Worm (Caenorhabditis elegans) whole organism, late embryonic: ENCODE measurements around the gene npr-36.
A peak's percentile ranks its signal among the peaks of the same experiment; 100 is the strongest.
"Not testable (repeated sequence)": the region's sequence is repeated elsewhere in the genome, so short reads cannot be mapped to it uniquely, and the experiment has no call there.

ENCODE experiments used
- C08G9.2 ChIP-seq: sonication (generic microtip); optimal IDR thresholded peaks from 2 replicates; lab custom pipeline; 2016; ENCODE audit warnings: mild to moderate bottlenecking, missing genetic modification characterization, moderate library complexity, missing compliant biosample characterization
- F13H6.1 ChIP-seq: sonication (generic microtip); optimal IDR thresholded peaks from 2 replicates; lab custom pipeline; 2016; ENCODE audit warnings: missing genetic modification characterization, missing compliant biosample characterization
- K02D7.2 ChIP-seq: sonication (generic microtip); optimal IDR thresholded peaks from 2 replicates; lab custom pipeline; 2017; ENCODE audit warnings: mild to moderate bottlenecking, missing genetic modification characterization, missing compliant biosample characterization
- T23F11.4 ChIP-seq: fragments of 200-800 bp; sonication (Bioruptor generic); optimal IDR thresholded peaks from 2 replicates; lab custom pipeline; 2018; ENCODE audit warnings: mild to moderate bottlenecking, missing genetic modification characterization, missing compliant biosample characterization
- Y22D7AL.16 ChIP-seq: sonication (generic microtip); optimal IDR thresholded peaks from 2 replicates; lab custom pipeline; 2016; ENCODE audit warnings: missing genetic modification characterization, missing compliant biosample characterization
- ahr-1 ChIP-seq: sonication (generic microtip); optimal IDR thresholded peaks from 2 replicates; lab custom pipeline; 2016; ENCODE audit warnings: missing genetic modification characterization, missing compliant biosample characterization
- ceh-14 ChIP-seq: sonication (generic microtip); optimal IDR thresholded peaks from 2 replicates; lab custom pipeline; 2016; ENCODE audit warnings: missing genotype, missing genetic modification characterization, missing compliant biosample characterization
- ceh-18 ChIP-seq: sonication (generic microtip); optimal IDR thresholded peaks from 2 replicates; lab custom pipeline; 2016; ENCODE audit warnings: missing genetic modification characterization, missing compliant biosample characterization
- ceh-19 ChIP-seq: fragments of 200-800 bp; sonication (Bioruptor generic); optimal IDR thresholded peaks from 2 replicates; lab custom pipeline; 2018; ENCODE audit warnings: mild to moderate bottlenecking, missing genetic modification characterization, missing compliant biosample characterization
- ceh-2 ChIP-seq: sonication (generic microtip); optimal IDR thresholded peaks from 2 replicates; lab custom pipeline; 2016; ENCODE audit warnings: missing genotype, missing genetic modification characterization, missing compliant biosample characterization
- ceh-22 ChIP-seq: sonication (generic microtip); optimal IDR thresholded peaks from 2 replicates; lab custom pipeline; 2017; ENCODE audit warnings: missing biosample characterization, missing genetic modification characterization
- ceh-31 ChIP-seq: sonication (generic microtip); optimal IDR thresholded peaks from 2 replicates; lab custom pipeline; 2016; ENCODE audit warnings: missing genetic modification characterization, missing compliant biosample characterization
- ceh-34 ChIP-seq: sonication (generic microtip); optimal IDR thresholded peaks from 2 replicates; lab custom pipeline; 2016; ENCODE audit warnings: mild to moderate bottlenecking, missing genetic modification characterization, missing compliant biosample characterization
- ceh-45 ChIP-seq: fragments of 200-800 bp; sonication (Bioruptor generic); IDR thresholded peaks from 2 replicates; pipeline ENCODE4 v1.3.6; 2022; ENCODE audit warnings: missing genetic modification reagents, missing genetic modification characterization, missing compliant biosample characterization
- ceh-48 ChIP-seq: sonication (generic microtip); optimal IDR thresholded peaks from 2 replicates; lab custom pipeline; 2016; ENCODE audit warnings: missing genetic modification characterization, inconsistent platforms, missing compliant biosample characterization
- ceh-9 ChIP-seq: sonication (generic microtip); optimal IDR thresholded peaks from 2 replicates; lab custom pipeline; 2016; ENCODE audit warnings: mild to moderate bottlenecking, missing genetic modification characterization, inconsistent platforms, missing compliant biosample characterization
- che-1 ChIP-seq: sonication (generic microtip); optimal IDR thresholded peaks from 2 replicates; lab custom pipeline; 2016; ENCODE audit warnings: mild to moderate bottlenecking, missing genetic modification characterization, missing compliant biosample characterization
- elt-4 ChIP-seq: sonication (generic microtip); optimal IDR thresholded peaks from 2 replicates; lab custom pipeline; 2016; ENCODE audit warnings: missing genetic modification characterization, missing compliant biosample characterization
- fax-1 ChIP-seq: sonication (generic microtip); optimal IDR thresholded peaks from 2 replicates; lab custom pipeline; 2016; ENCODE audit warnings: missing genotype, missing genetic modification characterization, missing compliant biosample characterization
- fkh-6 ChIP-seq: sonication (generic microtip); optimal IDR thresholded peaks from 2 replicates; lab custom pipeline; 2016; ENCODE audit warnings: missing genetic modification characterization, missing compliant biosample characterization
- gmeb-2 ChIP-seq: sonication (generic microtip); optimal IDR thresholded peaks from 2 replicates; lab custom pipeline; 2016; ENCODE audit warnings: missing genetic modification characterization, inconsistent platforms, missing compliant biosample characterization
- hlh-13 ChIP-seq: fragments of 200-800 bp; sonication (Bioruptor generic); optimal IDR thresholded peaks from 2 replicates; lab custom pipeline; 2018; ENCODE audit warnings: mild to moderate bottlenecking, missing genetic modification characterization, missing compliant biosample characterization
- hlh-6 ChIP-seq: sonication (generic microtip); optimal IDR thresholded peaks from 2 replicates; lab custom pipeline; 2016; ENCODE audit warnings: missing genotype, missing genetic modification characterization, missing compliant biosample characterization
- hlh-8 ChIP-seq: sonication (generic microtip); optimal IDR thresholded peaks from 2 replicates; lab custom pipeline; 2016; ENCODE audit warnings: missing genotype, missing genetic modification characterization, missing compliant biosample characterization
- mec-3 ChIP-seq: sonication (generic microtip); optimal IDR thresholded peaks from 2 replicates; lab custom pipeline; 2016; ENCODE audit warnings: borderline replicate concordance, missing genetic modification characterization, missing compliant biosample characterization
- nfya-1 ChIP-seq: sonication (generic microtip); optimal IDR thresholded peaks from 2 replicates; lab custom pipeline; 2017; ENCODE audit warnings: missing genetic modification characterization, mild to moderate bottlenecking, missing compliant biosample characterization, antibody characterized with exemption, moderate library complexity
- nhr-11 ChIP-seq: fragments of 150-350 bp; optimal IDR thresholded peaks from 2 replicates; lab custom pipeline; 2014; ENCODE audit warnings: missing biosample characterization, missing genetic modification characterization
- pax-1 ChIP-seq: fragments of 150-350 bp; optimal IDR thresholded peaks from 2 replicates; lab custom pipeline; 2014; ENCODE audit warnings: missing biosample characterization, missing genetic modification characterization
- pros-1 ChIP-seq: fragments of 150-350 bp; optimal IDR thresholded peaks from 2 replicates; lab custom pipeline; 2014; ENCODE audit warnings: missing biosample characterization, missing genetic modification reagents, missing genetic modification characterization
- ref-2 ChIP-seq: sonication (generic microtip); optimal IDR thresholded peaks from 2 replicates; lab custom pipeline; 2016; ENCODE audit warnings: missing genetic modification characterization, missing compliant biosample characterization
- rnt-1 ChIP-seq: sonication (generic microtip); optimal IDR thresholded peaks from 2 replicates; lab custom pipeline; 2016; ENCODE audit warnings: missing genetic modification characterization, missing compliant biosample characterization
- sdc-2 ChIP-seq: sonication (generic microtip); optimal IDR thresholded peaks from 2 replicates; lab custom pipeline; 2016; ENCODE audit warnings: missing genotype, missing genetic modification characterization, missing compliant biosample characterization
- sox-4 ChIP-seq: sonication (generic microtip); optimal IDR thresholded peaks from 2 replicates; lab custom pipeline; 2017; ENCODE audit warnings: mild to moderate bottlenecking, missing genetic modification characterization, inconsistent platforms, missing compliant biosample characterization
- syd-9 ChIP-seq: sonication (generic microtip); optimal IDR thresholded peaks from 2 replicates; lab custom pipeline; 2016; ENCODE audit warnings: mild to moderate bottlenecking, missing genetic modification characterization, moderate library complexity, missing compliant biosample characterization
- tbx-2 ChIP-seq: sonication (generic microtip); optimal IDR thresholded peaks from 2 replicates; lab custom pipeline; 2016; ENCODE audit warnings: missing genetic modification characterization, missing compliant biosample characterization
- tbx-7 ChIP-seq: sonication (generic microtip); optimal IDR thresholded peaks from 2 replicates; lab custom pipeline; 2016; ENCODE audit warnings: missing genotype, missing genetic modification characterization, missing compliant biosample characterization
- unc-42 ChIP-seq: sonication (generic microtip); optimal IDR thresholded peaks from 2 replicates; lab custom pipeline; 2016; ENCODE audit warnings: missing genotype, missing genetic modification characterization, missing compliant biosample characterization
- unc-86 ChIP-seq: sonication (generic microtip); optimal IDR thresholded peaks from 2 replicates; lab custom pipeline; 2016; ENCODE audit warnings: missing genetic modification characterization, missing compliant biosample characterization

Gene npr-36

ce11 chrX:17359452-17359851, at the start of gene npr-36:
Gene npr-36 (plus strand): TSS chrX:17359752.
- TF ChIP-seq ceh-9 (tag; lab: Kevin White, UChicago) (no peak), pax-1 (tag; lab: Kevin White, UChicago) (no peak)
- TF ChIP-seq, all 69 proteins: peak for 0

- not testable (repeated sequence) for TF ChIP-seq hlh-6 (tag; lab: Kevin White, UChicago); gmeb-2; nhr-11
- TF ChIP-seq, all 69 proteins: peak for 0; not testable (repeated sequence) for 69
These were observed 48.7 kb upstream of the npr-36 start, which contains the start of gene C53C11.4 for ce11 chrX:17310730-17311312. Gene C53C11.4 (plus strand): TSS chrX:17310908.

ce11 chrX:17314948-17315347, 44.6 kb upstream of the npr-36 start:
- peak; percentile 50 for TF ChIP-seq tbx-2 (tag; lab: Kevin White, UChicago)
- peak; percentile 73 for TF ChIP-seq hlh-6 (tag; lab: Kevin White, UChicago)
- no peak for TF ChIP-seq ceh-45 (GFP tag; lab: Robert Waterston, UW)
- peak; percentile 24 for TF ChIP-seq syd-9 (tag; lab: Kevin White, UChicago)
- peak; percentile 15 for TF ChIP-seq fkh-6 (tag; lab: Kevin White, UChicago)
- TF ChIP-seq pros-1 (tag; lab: Kevin White, UChicago): peak; percentile 63
- peak; percentile 19 for TF ChIP-seq F13H6.1 (tag; lab: Kevin White, UChicago)
- peak; percentile 88 for TF ChIP-seq unc-42 (tag; lab: Kevin White, UChicago)
- TF ChIP-seq nfya-1 (tag; lab: Kevin White, UChicago): peak; percentile 31
- no peak for TF ChIP-seq ceh-22 (tag; lab: Kevin White, UChicago)
- TF ChIP-seq ceh-34 (tag; lab: Kevin White, UChicago): peak; percentile 72
- peak; percentile 56 for TF ChIP-seq ceh-19
- peak; percentile 82 for TF ChIP-seq ceh-31 (tag; lab: Kevin White, UChicago)
- peak; percentile 13 for TF ChIP-seq hlh-8 (tag; lab: Kevin White, UChicago)
- TF ChIP-seq ceh-48: peak; percentile 17
- TF ChIP-seq pax-1 (tag; lab: Kevin White, UChicago): no peak
- TF ChIP-seq ceh-18 (tag; lab: Kevin White, UChicago): peak; percentile 63
- TF ChIP-seq rnt-1 (tag; lab: Kevin White, UChicago): peak; percentile 8
- peak; percentile 8 for TF ChIP-seq ahr-1 (tag; lab: Kevin White, UChicago)
- TF ChIP-seq mec-3 (tag; lab: Kevin White, UChicago): peak; percentile 71
- no peak for TF ChIP-seq Y22D7AL.16 (tag; lab: Kevin White, UChicago)
- no peak for TF ChIP-seq elt-4 (tag; lab: Kevin White, UChicago)
- peak; percentile 17 for TF ChIP-seq unc-86 (tag; lab: Kevin White, UChicago)
- peak; percentile 5 for TF ChIP-seq sox-4 (tag; lab: Kevin White, UChicago)
- TF ChIP-seq sdc-2 (tag; lab: Kevin White, UChicago): peak; percentile 68
- no peak for TF ChIP-seq hlh-13 (GFP tag; lab: Kevin White, UChicago)
- TF ChIP-seq C08G9.2 (tag; lab: Kevin White, UChicago): peak; percentile 62
- peak; percentile 29 for TF ChIP-seq ceh-2 (tag; lab: Kevin White, UChicago)
- TF ChIP-seq T23F11.4 (GFP tag; lab: Kevin White, UChicago): peak; percentile 29
- peak; percentile 66 for TF ChIP-seq ref-2 (tag; lab: Kevin White, UChicago)
- TF ChIP-seq ceh-14: peak; percentile 36
- no peak for TF ChIP-seq nhr-11
- no peak for TF ChIP-seq K02D7.2 (tag; lab: Kevin White, UChicago)
- no peak for TF ChIP-seq ceh-9 (tag; lab: Kevin White, UChicago)
- TF ChIP-seq tbx-7 (tag; lab: Kevin White, UChicago): no peak
- peak; percentile 35 for TF ChIP-seq fax-1
- TF ChIP-seq che-1: peak; percentile 11
